Worm (Caenorhabditis elegans): ENCODE data around the gene F59A7.14.

Gene F59A7.14

DNA sequence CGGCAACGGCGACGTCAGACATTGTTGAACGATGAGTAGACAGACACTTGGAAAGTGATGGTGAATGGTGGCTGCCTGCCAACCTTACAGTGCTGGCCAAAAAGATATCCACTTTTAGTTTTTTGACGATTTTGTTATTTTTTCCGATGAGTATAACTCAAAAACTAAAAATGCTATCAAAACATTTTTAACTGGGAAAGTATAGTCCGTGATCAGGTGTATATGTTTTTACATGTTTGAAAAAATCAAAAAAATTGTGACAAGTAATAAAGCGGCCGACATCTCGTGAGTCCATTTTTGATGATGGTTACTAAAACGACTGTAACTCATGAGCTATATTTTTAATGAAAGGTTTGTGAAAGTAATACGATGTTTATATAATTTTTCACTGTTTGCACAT lies 12.7 kb downstream of the F59A7.14 start, which contains the start of gene hil-6:
Gene hil-6, minus strand, starts transcription at position 101 of the 400 bp plus-strand sequence.
- TF ChIP-seq blmp-1 (tag; optimal IDR thresholded peaks at IDR 0.05; ENCODE audit: insufficient read depth): no peak
- no peak for TF ChIP-seq lin-39 (tag; optimal IDR thresholded peaks at IDR 0.05)
- TF ChIP-seq nhr-129 (tag; optimal IDR thresholded peaks at IDR 0.05): no peak
- TF ChIP-seq nhr-23 (tag; optimal IDR thresholded peaks at IDR 0.05): no peak
- TF ChIP-seq nhr-10 (tag; optimal IDR thresholded peaks at IDR 0.05): no peak
- TF ChIP-seq skn-1 (tag; optimal IDR thresholded peaks at IDR 0.05): no peak
- TF ChIP-seq nhr-6 (tag; optimal IDR thresholded peaks at IDR 0.05): no peak
- TF ChIP-seq egl-27 (tag; optimal IDR thresholded peaks at IDR 0.05): no peak

DNA sequence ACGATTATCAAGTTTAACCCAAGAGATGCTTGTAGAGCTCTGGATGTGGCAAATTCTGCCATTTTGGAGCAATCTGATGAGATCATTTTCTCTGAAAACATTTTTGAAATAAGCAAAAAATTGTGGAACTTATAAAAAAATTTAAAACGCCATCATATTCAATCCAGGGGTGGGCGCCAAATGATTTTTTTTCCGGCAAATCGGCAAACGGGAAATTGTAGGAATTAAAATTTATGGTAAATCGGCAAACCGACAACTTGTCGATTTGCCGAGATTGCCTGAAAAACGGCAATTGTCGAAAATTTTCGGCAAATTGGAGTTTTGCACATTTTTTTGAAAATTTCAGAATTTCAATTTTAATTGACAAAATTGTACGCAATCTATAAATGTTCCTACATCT lies 16.8 kb downstream of the F59A7.14 start, which contains the start of gene srab-23:
Gene srab-23, minus strand, starts transcription at position 101 of the 400 bp plus-strand sequence.
- TF ChIP-seq nhr-23 (tag; optimal IDR thresholded peaks at IDR 0.05): no peak
- no peak for TF ChIP-seq sma-3 (GFP tag; optimal IDR thresholded peaks at IDR 0.05)
- no peak for TF ChIP-seq fos-1 (tag; optimal IDR thresholded peaks at IDR 0.05)
- no peak for TF ChIP-seq ztf-4 (tag; optimal IDR thresholded peaks at IDR 0.05)
- TF ChIP-seq ztf-1 (GFP tag; conservative IDR thresholded peaks at IDR 0.05): no peak
- TF ChIP-seq mdl-1 (tag; optimal IDR thresholded peaks at IDR 0.05): no peak
- no peak for TF ChIP-seq peb-1 (tag; optimal IDR thresholded peaks at IDR 0.05)
- no peak for TF ChIP-seq alr-1 (tag; optimal IDR thresholded peaks at IDR 0.05)
- no peak for TF ChIP-seq ceh-16 (tag; optimal IDR thresholded peaks at IDR 0.05)
- TF ChIP-seq elt-3 (tag; optimal IDR thresholded peaks at IDR 0.05): no peak
- TF ChIP-seq egl-27 (tag; optimal IDR thresholded peaks at IDR 0.05): no peak
- no peak for TF ChIP-seq unc-62 (GFP tag; optimal IDR thresholded peaks at IDR 0.05)
- no peak for TF ChIP-seq elt-1 (tag; optimal IDR thresholded peaks at IDR 0.05)
- TF ChIP-seq skn-1 (tag; optimal IDR thresholded peaks at IDR 0.05): no peak
- TF ChIP-seq nhr-21 (tag; optimal IDR thresholded peaks at IDR 0.05): no peak
- no peak for TF ChIP-seq zag-1 (tag; optimal IDR thresholded peaks at IDR 0.05)
- no peak for TF ChIP-seq nhr-10 (tag; optimal IDR thresholded peaks at IDR 0.05)
- no peak for TF ChIP-seq dmd-4 (tag; optimal IDR thresholded peaks at IDR 0.05)
- TF ChIP-seq lsy-2 (tag; optimal IDR thresholded peaks at IDR 0.05): no peak
- TF ChIP-seq nhr-129 (tag; optimal IDR thresholded peaks at IDR 0.05): no peak

DNA sequence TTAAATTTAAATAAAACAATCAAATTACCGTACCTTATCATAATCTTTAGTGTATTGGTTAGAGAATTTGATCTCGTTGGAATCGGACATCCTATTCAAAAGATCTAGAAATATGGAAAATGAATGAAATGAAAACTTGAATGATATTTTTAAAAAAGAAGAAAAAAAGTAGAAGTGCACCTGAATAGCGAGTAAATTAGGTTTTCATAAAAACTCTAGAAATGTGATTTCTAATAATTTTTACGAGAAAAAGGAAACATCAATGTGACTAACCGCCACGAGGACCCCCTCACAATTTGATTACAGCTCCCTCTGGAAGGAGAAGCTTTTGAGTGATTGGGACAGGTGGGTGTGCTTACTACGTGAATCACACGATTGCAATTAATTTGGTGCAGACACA lies 27.2 kb downstream of the F59A7.14 start, which contains the start of gene Y40B10A.5:
Gene Y40B10A.5, minus strand, starts transcription at position 101 of the 400 bp plus-strand sequence.
- TF ChIP-seq unc-62 (GFP tag; optimal IDR thresholded peaks at IDR 0.05) (no peak), mab-5 (tag; optimal IDR thresholded peaks at IDR 0.05) (no peak), dmd-4 (tag; optimal IDR thresholded peaks at IDR 0.05) (no peak), egl-27 (tag; optimal IDR thresholded peaks at IDR 0.05) (no peak), ceh-82 (tag; optimal IDR thresholded peaks at IDR 0.05) (no peak), F13H6.1 (tag; optimal IDR thresholded peaks at IDR 0.05) (no peak), ceh-16 (tag; optimal IDR thresholded peaks at IDR 0.05) (no peak), skn-1 (tag; optimal IDR thresholded peaks at IDR 0.05) (no peak), nhr-23 (tag; optimal IDR thresholded peaks at IDR 0.05) (no peak), nhr-10 (tag; optimal IDR thresholded peaks at IDR 0.05) (no peak), lin-13 (GFP tag; optimal IDR thresholded peaks at IDR 0.05) (no peak), snpc-4 (tag; optimal IDR thresholded peaks at IDR 0.05) (no peak), elt-1 (tag; optimal IDR thresholded peaks at IDR 0.05) (no peak), fos-1 (tag; optimal IDR thresholded peaks at IDR 0.05) (no peak), nhr-129 (tag; optimal IDR thresholded peaks at IDR 0.05) (no peak)

DNA sequence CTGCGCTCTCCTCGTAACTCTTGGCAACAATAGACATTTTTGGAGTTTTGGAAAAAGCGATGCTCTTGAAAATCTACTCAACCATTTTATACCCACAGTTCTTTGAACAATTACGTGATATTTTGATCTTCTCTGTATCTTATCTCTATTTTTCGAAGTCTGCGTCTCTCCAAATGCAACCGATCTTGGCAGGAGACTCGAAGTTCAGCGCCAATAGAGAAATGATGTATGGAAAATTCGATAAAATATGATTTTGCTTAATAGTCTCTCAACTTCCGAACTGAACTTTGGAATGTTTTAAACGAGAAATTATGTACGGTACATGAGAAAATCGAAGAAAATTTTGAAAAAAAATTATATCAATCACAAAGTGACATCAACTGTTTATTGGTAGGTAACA lies 31.3 kb downstream of the F59A7.14 start, which contains the start of gene comt-4:
Gene comt-4, minus strand, starts transcription at position 50 of the 400 bp plus-strand sequence.
- TF ChIP-seq fos-1 (tag; optimal IDR thresholded peaks at IDR 0.05) (peak; percentile 4), nhr-23 (tag; optimal IDR thresholded peaks at IDR 0.05) (no peak), nhr-10 (tag; optimal IDR thresholded peaks at IDR 0.05) (no peak), mab-5 (tag; optimal IDR thresholded peaks at IDR 0.05) (no peak), ZK546.5 (tag; optimal IDR thresholded peaks at IDR 0.05) (no peak), sma-9 (GFP tag; optimal IDR thresholded peaks at IDR 0.05) (peak; percentile 71), sma-9 (tag; optimal IDR thresholded peaks at IDR 0.05) (no peak)

DNA sequence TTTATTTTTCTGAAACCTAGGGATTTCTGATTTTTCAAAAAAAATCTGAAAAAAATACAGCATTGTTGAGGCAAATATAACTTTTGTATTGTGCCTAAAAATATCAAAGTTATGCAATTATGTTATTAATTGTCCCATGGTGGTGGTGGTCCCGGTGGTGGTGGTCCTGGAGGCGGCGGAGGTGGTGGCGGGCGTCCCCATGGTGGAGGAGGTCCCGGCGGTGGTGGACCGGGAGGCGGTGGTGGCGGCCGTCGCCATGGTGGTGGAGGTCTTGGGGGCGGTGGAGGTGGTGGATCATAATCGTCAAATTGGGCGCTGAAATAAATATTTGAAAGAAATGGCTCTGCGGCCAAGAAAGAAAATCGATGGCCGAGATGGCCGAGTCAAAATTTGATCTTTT lies 32.0 kb downstream of the F59A7.14 start:
- TF ChIP-seq mab-5 (tag; optimal IDR thresholded peaks at IDR 0.05): no peak
- TF ChIP-seq peb-1 (tag; optimal IDR thresholded peaks at IDR 0.05): no peak
- TF ChIP-seq nhr-237 (tag; optimal IDR thresholded peaks at IDR 0.05): no peak
- no peak for TF ChIP-seq nhr-10 (tag; optimal IDR thresholded peaks at IDR 0.05)
- no peak for TF ChIP-seq Y55F3AM.14 (GFP tag; optimal IDR thresholded peaks at IDR 0.05)
- no peak for TF ChIP-seq dmd-4 (tag; optimal IDR thresholded peaks at IDR 0.05)
- TF ChIP-seq nhr-21 (tag; optimal IDR thresholded peaks at IDR 0.05): no peak
- TF ChIP-seq nhr-11 (tag; optimal IDR thresholded peaks at IDR 0.05): no peak
- no peak for TF ChIP-seq mdl-1 (tag; optimal IDR thresholded peaks at IDR 0.05)
- TF ChIP-seq crh-2 (tag; optimal IDR thresholded peaks at IDR 0.05): no peak
- TF ChIP-seq gmeb-1 (tag; optimal IDR thresholded peaks at IDR 0.05): no peak
- no peak for TF ChIP-seq R02D3.7 (tag; optimal IDR thresholded peaks at IDR 0.05)
- TF ChIP-seq egl-27 (tag; optimal IDR thresholded peaks at IDR 0.05): no peak
